Worm (Caenorhabditis elegans) whole organism, L1 larva: ENCODE measurements around the gene ceh-90.

Experiments
- blmp-1 ChIP-seq: fragments of 150-350 bp; optimal IDR thresholded peaks from 2 replicates; lab custom pipeline; 2014; ENCODE audit warnings: missing biosample characterization, missing genetic modification characterization
- egl-27 ChIP-seq, 2 experiments: fragments of 150-350 bp in 1 of 2; sonication (generic microtip); optimal IDR thresholded peaks; 3 replicates each; lab custom pipeline; 2017 to 2018; ENCODE audit warnings: missing biosample characterization in 2 of 2, missing genetic modification characterization in 2 of 2, missing genetic modification reagents in 2 of 2
- elt-2 ChIP-seq: sonication (generic microtip); optimal IDR thresholded peaks from 2 replicates; lab custom pipeline; 2016; ENCODE audit warnings: missing genetic modification characterization, mild to moderate bottlenecking, inconsistent platforms, missing compliant biosample characterization, missing genetic modification reagents
- fkh-10 ChIP-seq: sonication (generic microtip); optimal IDR thresholded peaks from 2 replicates; lab custom pipeline; 2017; ENCODE audit warnings: missing biosample characterization, missing genetic modification reagents, missing genetic modification characterization
- isw-1 ChIP-seq: fragments of 200-800 bp; sonication (Bioruptor generic); IDR thresholded peaks from 2 replicates; pipeline ENCODE4 v1.3.6; 2022; ENCODE audit warnings: missing genetic modification characterization, missing compliant biosample characterization
- lin-13 ChIP-seq: fragments of 150-350 bp; optimal IDR thresholded peaks from 2 replicates; lab custom pipeline; 2014; ENCODE audit warnings: missing biosample characterization, missing genetic modification reagents, missing genetic modification characterization
- nhr-76 ChIP-seq: sonication (generic microtip); optimal IDR thresholded peaks from 2 replicates; lab custom pipeline; 2017; ENCODE audit warnings: missing biosample characterization, missing genetic modification characterization
- nhr-77 ChIP-seq: fragments of 150-350 bp; optimal IDR thresholded peaks from 2 replicates; lab custom pipeline; 2014; ENCODE audit warnings: missing biosample characterization, missing genetic modification characterization
- sox-4 ChIP-seq: sonication (generic microtip); optimal IDR thresholded peaks from 2 replicates; lab custom pipeline; 2016; ENCODE audit warnings: missing genetic modification characterization, missing compliant biosample characterization
- unc-130 ChIP-seq: fragments of 150-350 bp; optimal IDR thresholded peaks from 2 replicates; lab custom pipeline; 2017; ENCODE audit warnings: missing biosample characterization, missing genetic modification characterization, inconsistent platforms
- unc-62 ChIP-seq: fragments of 150-350 bp; optimal IDR thresholded peaks from 2 replicates; lab custom pipeline; 2014; ENCODE audit warnings: missing biosample characterization, missing genetic modification reagents, missing genetic modification characterization
- zag-1 ChIP-seq: fragments of 150-350 bp; optimal IDR thresholded peaks from 2 replicates; lab custom pipeline; 2014; ENCODE audit warnings: missing biosample characterization, missing genetic modification characterization
- ztf-11 ChIP-seq, 2 experiments: sonication (generic microtip); optimal IDR thresholded peaks; 2 replicates each; lab custom pipeline; 2016 to 2017; ENCODE audit warnings: missing genetic modification characterization in 2 of 2, missing biosample characterization in 1 of 2, missing compliant biosample characterization in 1 of 2

DNA sequence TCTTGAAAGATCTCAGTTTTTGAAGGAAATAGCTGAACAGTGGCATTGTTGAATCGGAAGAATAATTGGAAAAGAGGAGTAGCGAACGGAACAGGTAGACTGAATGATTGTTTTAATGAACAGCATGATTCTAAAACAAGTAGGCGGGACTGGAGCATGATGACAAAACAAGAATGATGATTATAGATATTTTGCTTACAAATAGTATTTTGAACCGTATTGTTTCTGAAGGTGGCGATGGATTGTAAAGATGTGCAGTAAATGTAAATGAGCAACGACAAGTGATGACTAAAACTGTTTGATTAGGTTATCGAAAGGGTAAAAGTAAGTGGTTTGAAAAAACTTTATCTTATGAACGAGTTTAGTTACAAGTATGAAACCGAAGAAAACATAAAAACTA lies 22.6 kb downstream of the ceh-90 start, which contains the start of gene F28H6.8:
- TF ChIP-seq egl-27 (tag; optimal IDR thresholded peaks at IDR 0.05; lab: Kevin White, UChicago), result no peak
- no peak for TF ChIP-seq sox-4 (tag; lab: Kevin White, UChicago)
- no peak for TF ChIP-seq zag-1 (tag; lab: Kevin White, UChicago)
- no peak for TF ChIP-seq unc-130
- no peak for TF ChIP-seq nhr-77 (tag; lab: Kevin White, UChicago)
- TF ChIP-seq nhr-76, result no peak
- no peak for TF ChIP-seq blmp-1 (tag; lab: Kevin White, UChicago)
- no peak for TF ChIP-seq lin-13 (GFP tag; lab: Kevin White, UChicago)
- TF ChIP-seq isw-1 (GFP tag; lab: Robert Waterston, UW), result no peak
- TF ChIP-seq ztf-11 (tag; optimal IDR thresholded peaks at IDR 0.05; lab: Kevin White, UChicago), result no peak
- TF ChIP-seq fkh-10, result no peak
- no peak for TF ChIP-seq elt-2
- no peak for TF ChIP-seq unc-62 (GFP tag; lab: Kevin White, UChicago)
